Worm (Caenorhabditis elegans) whole organism, late embryonic: Measurements from ENCODE around the gene F44F4.3.

Experiments used
- ceh-45 ChIP-seq: fragments of 200-800 bp; sonication (Bioruptor generic); IDR thresholded peaks from 2 replicates; pipeline ENCODE4 v1.3.6; 2022; ENCODE audit warnings: missing genetic modification reagents, missing genetic modification characterization, missing compliant biosample characterization
- ceh-48 ChIP-seq: sonication (generic microtip); optimal IDR thresholded peaks from 2 replicates; lab custom pipeline; 2016; ENCODE audit warnings: missing genetic modification characterization, inconsistent platforms, missing compliant biosample characterization
- unc-86 ChIP-seq: sonication (generic microtip); optimal IDR thresholded peaks from 2 replicates; lab custom pipeline; 2016; ENCODE audit warnings: missing genetic modification characterization, missing compliant biosample characterization

DNA sequence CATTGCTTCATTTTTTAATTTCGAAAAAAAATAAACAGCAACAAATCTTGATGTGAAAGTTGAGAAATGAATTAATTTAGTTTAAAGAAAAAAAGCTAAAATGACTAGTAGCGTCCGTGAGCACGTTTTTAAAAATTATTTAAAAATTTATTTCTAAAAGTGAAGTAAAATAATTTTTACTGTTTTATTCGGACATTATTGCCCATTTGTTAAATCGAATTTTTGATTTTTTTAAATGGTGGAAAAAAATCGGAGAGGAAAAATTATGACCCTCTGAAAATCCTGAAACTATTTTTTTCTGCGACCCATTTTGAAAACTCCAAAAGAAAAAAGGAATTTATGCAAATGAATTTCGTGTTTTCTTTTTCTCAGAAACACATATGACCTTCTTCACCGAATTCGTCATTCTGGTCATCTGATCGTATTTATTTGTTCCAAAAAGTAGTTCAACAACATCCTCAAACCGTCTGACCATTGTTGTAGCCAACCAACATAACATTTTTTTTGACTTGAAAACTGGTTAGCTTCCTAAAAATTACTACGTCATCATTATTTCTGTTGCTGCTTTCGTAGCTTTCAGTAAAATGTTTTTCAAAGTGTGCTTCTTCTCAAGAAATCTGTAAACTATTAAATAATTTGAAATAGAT lies at the start of gene F44F4.3:
- TF ChIP-seq unc-86 (tag; lab: Kevin White, UChicago) (no peak), ceh-48 (tag; lab: Kevin White, UChicago) (no peak), ceh-45 (GFP tag; lab: Robert Waterston, UW) (no peak)
